Fruit fly (Drosophila melanogaster): ENCODE measurements around the gene Rga.

Rga gene

DNA sequence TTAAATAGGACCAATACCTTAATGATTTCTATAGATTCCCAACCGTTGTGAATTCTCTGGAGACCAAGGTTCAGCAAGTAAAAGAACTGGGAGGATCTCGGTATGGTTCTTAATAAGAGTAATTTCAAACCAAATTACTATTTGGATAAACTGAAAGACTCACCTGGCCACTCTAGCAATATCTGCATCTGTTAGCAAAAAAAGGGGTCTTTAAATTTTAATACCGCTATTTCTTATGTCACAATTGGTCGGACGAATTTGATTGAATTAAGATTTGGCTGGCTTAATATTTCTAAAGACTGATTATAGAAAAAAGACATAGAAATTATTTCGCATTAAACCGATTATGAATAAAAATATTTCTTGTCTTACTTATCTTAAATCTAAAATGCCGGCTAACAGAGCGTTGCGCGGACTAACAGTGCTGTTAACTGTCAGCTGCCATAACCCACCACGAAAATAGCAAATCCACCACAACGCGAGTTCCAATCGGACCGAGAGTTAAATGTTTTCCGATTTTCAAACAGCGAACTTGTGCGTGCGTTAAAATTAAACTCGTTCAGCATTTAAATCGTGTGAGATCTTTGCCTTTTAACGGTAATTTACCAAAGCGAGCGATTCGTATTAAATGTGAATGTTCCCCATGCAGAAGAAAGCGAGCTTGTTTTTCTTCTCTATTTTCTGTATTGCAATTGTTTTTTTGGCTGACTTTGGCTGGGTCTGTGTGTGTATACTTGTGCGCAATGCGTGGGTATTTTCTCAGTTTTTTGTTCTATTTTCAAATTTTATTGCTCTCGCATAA lies 42.1 kb downstream of the Rga start, which contains the start of gene CRMP (continued):
- TF ChIP-seq CG10565 (GFP tag; optimal IDR thresholded peaks at IDR 0.05): no peak
- no peak for TF ChIP-seq CG18764 (GFP tag; optimal IDR thresholded peaks at IDR 0.05)
- no peak for TF ChIP-seq CG7271 (tag; optimal IDR thresholded peaks at IDR 0.05)
- no peak for TF ChIP-seq CG12071 (GFP tag; optimal IDR thresholded peaks at IDR 0.05)
- TF ChIP-seq Aef1 (GFP tag; IDR thresholded peaks at IDR 0.05): no peak
- no peak for TF ChIP-seq bowl (GFP tag; IDR thresholded peaks at IDR 0.05)
- TF ChIP-seq tx (GFP tag; optimal IDR thresholded peaks at IDR 0.05): no peak
- TF ChIP-seq CG32772 (GFP tag; IDR thresholded peaks at IDR 0.05): no peak
- no peak for TF ChIP-seq prd (optimal IDR thresholded peaks at IDR 0.05)
- TF ChIP-seq prd (GFP tag; IDR thresholded peaks at IDR 0.05): no peak
- no peak for TF ChIP-seq CG11723 (GFP tag; optimal IDR thresholded peaks at IDR 0.05)
- no peak for TF ChIP-seq CG11398 (GFP tag; optimal IDR thresholded peaks at IDR 0.05)
- TF ChIP-seq CG17328 (GFP tag; IDR thresholded peaks at IDR 0.05): 0 out of 2 replicates have a peak, but pooled peaks have one; percentile 5
- TF ChIP-seq Side (GFP tag; optimal IDR thresholded peaks at IDR 0.05): no peak
- TF ChIP-seq crc (GFP tag; optimal IDR thresholded peaks at IDR 0.05): no peak
- TF ChIP-seq CG10979 (tag; optimal IDR thresholded peaks at IDR 0.05): no peak
- TF ChIP-seq psq (GFP tag; optimal IDR thresholded peaks at IDR 0.05): no peak
- peak; percentile 24 for TF ChIP-seq CG17829 (tag; optimal IDR thresholded peaks at IDR 0.05)
- peak in 1 of 2 experiments; percentile 61 for TF ChIP-seq Pdp1 (GFP tag; optimal IDR thresholded peaks at IDR 0.05)
- TF ChIP-seq esg (GFP tag; conservative IDR thresholded peaks at IDR 0.05): no peak
- no peak for TF ChIP-seq CG7556 (GFP tag; optimal IDR thresholded peaks at IDR 0.05)
- TF ChIP-seq CG2120 (GFP tag; optimal IDR thresholded peaks at IDR 0.05): no peak
- no peak for TF ChIP-seq B-H2 (GFP tag; optimal IDR thresholded peaks at IDR 0.05)
- no peak; the same call in 1 of the 2 replicates for TF ChIP-seq Scr (GFP tag; IDR thresholded peaks at IDR 0.05; ENCODE audit: partially characterized antibody)
- peak; percentile 21 for TF ChIP-seq CG18262 (tag; optimal IDR thresholded peaks at IDR 0.05)
- TF ChIP-seq zen2 (GFP tag; IDR thresholded peaks at IDR 0.05; ENCODE audit: partially characterized antibody): peak; percentile 24; the same call in 1 of the 3 replicates
- TF ChIP-seq CG9932 (GFP tag; IDR thresholded peaks at IDR 0.05): no peak
- TF ChIP-seq CG15011 (GFP tag; optimal IDR thresholded peaks at IDR 0.05): no peak
- TF ChIP-seq CG9437 (GFP tag; optimal IDR thresholded peaks at IDR 0.05): no peak
- no peak for TF ChIP-seq CG3065 (GFP tag; optimal IDR thresholded peaks at IDR 0.05)
- TF ChIP-seq hbn (GFP tag; IDR thresholded peaks at IDR 0.05; ENCODE audit: partially characterized antibody): peak; percentile 54
- no peak for TF ChIP-seq nau (GFP tag; optimal IDR thresholded peaks at IDR 0.05)
- TF ChIP-seq CG4424 (GFP tag; optimal IDR thresholded peaks at IDR 0.05): no peak
- no peak for TF ChIP-seq vvl (GFP tag; IDR thresholded peaks at IDR 0.05)
- no peak for TF ChIP-seq CG13424 (tag; optimal IDR thresholded peaks at IDR 0.05)
- TF ChIP-seq CG7839 (tag; optimal IDR thresholded peaks at IDR 0.05): no peak
- no peak for TF ChIP-seq NC2β (GFP tag; optimal IDR thresholded peaks at IDR 0.05)
- TF ChIP-seq NFAT (GFP tag; IDR thresholded peaks at IDR 0.05): no peak
- no peak for TF ChIP-seq D19B (GFP tag; optimal IDR thresholded peaks at IDR 0.05)
- no peak for TF ChIP-seq CG6854 (GFP tag; optimal IDR thresholded peaks at IDR 0.05)
- no peak for TF ChIP-seq croc (GFP tag; conservative IDR thresholded peaks at IDR 0.05)
- no peak for TF ChIP-seq Camta (GFP tag; optimal IDR thresholded peaks at IDR 0.05)
- no peak for TF ChIP-seq Dek (tag; optimal IDR thresholded peaks at IDR 0.05)
- TF ChIP-seq unc-4 (GFP tag; IDR thresholded peaks at IDR 0.05; ENCODE audit: partially characterized antibody): no peak; the same call in 1 of the 2 replicates
- TF ChIP-seq Adf1 (GFP tag; IDR thresholded peaks at IDR 0.05): no peak
- no peak for TF ChIP-seq run (tag; optimal IDR thresholded peaks at IDR 0.05)
- TF ChIP-seq sr (GFP tag; IDR thresholded peaks at IDR 0.05): peak; percentile 85
- peak; percentile 88 for TF ChIP-seq CG18011 (GFP tag; optimal IDR thresholded peaks at IDR 0.05)
- TF ChIP-seq Fer1 (GFP tag; optimal IDR thresholded peaks at IDR 0.05): peak; percentile 36
- no peak for TF ChIP-seq zfh1 (GFP tag; IDR thresholded peaks at IDR 0.05)

Measured in whole organism, embryonic.